Worm (Caenorhabditis elegans): ENCODE results near the gene pmk-1.

The pmk-1 gene

DNA sequence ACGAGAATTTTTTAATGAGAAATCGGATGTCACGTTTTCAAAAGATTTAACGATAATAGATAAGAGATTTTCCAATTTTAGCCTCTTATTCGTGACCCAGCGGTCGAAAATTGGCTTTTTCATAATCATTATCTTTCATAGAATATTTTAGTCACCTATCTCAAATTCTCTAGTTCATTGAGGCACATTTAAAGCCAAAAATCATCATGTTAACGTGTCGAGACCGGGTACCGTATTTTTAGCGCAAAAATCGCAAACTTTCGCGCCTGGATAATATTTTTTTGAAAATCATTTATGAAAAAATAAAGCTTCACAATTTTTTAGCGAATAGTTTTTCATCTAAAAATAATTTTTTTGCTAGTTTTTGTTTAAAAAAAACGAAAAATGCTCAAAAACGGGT is 17.4 kb downstream of the pmk-1 start, which contains the start of gene B0218.7:
Gene B0218.7 (minus strand): TSS at position 101 of the 400 bp plus-strand sequence.
- TF ChIP-seq blmp-1 (tag; optimal IDR thresholded peaks at IDR 0.05; ENCODE audit: insufficient read depth), result no peak

DNA sequence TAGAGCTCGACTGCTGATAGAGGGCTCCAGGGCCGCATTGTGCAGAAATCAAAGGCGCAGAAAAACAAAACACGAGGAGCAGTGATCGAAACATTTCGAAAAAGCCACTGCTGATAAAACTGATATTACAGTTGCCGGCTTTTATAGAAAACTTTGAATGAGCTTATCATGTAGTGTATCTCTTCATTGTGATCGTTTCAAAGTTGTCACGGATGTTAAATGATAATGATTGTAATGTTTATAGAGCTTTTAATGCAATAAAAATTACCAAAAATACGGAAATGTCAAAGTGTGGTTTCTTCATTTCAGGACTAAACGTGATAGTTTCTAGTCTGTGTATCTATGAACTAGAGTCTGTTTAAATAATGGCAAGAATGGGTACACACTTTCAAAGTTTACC is 20.1 kb downstream of the pmk-1 start, which contains the start of gene clec-52:
Gene clec-52 (minus strand): TSS at position 101 of the 400 bp plus-strand sequence.
- TF ChIP-seq zag-1 (tag; optimal IDR thresholded peaks at IDR 0.05) (no peak), lin-11 (tag; optimal IDR thresholded peaks at IDR 0.05) (no peak), elt-1 (tag; optimal IDR thresholded peaks at IDR 0.05) (no peak), ceh-82 (tag; optimal IDR thresholded peaks at IDR 0.05) (no peak), snpc-4 (tag; optimal IDR thresholded peaks at IDR 0.05) (no peak), sma-3 (GFP tag; optimal IDR thresholded peaks at IDR 0.05) (no peak), lin-13 (GFP tag; optimal IDR thresholded peaks at IDR 0.05) (no peak), mab-5 (tag; optimal IDR thresholded peaks at IDR 0.05) (no peak), ama-1 (optimal IDR thresholded peaks at IDR 0.05) (no peak)

ce11 chrIV:8169674-8170073 is 21.1 kb downstream of the pmk-1 start, which contains the start of gene C07G1.15:
Gene C07G1.15, plus strand, starts transcription at chrIV:8169974.
- no peak for TF ChIP-seq ztf-4 (tag; optimal IDR thresholded peaks at IDR 0.05)
- TF ChIP-seq zag-1 (tag; optimal IDR thresholded peaks at IDR 0.05), result no peak
- TF ChIP-seq unc-55 (GFP tag; optimal IDR thresholded peaks at IDR 0.05), result no peak
- TF ChIP-seq R02D3.7 (tag; optimal IDR thresholded peaks at IDR 0.05), result no peak
- no peak for TF ChIP-seq blmp-1 (tag; optimal IDR thresholded peaks at IDR 0.05; ENCODE audit: insufficient read depth)
- TF ChIP-seq lin-11 (tag; optimal IDR thresholded peaks at IDR 0.05), result no peak
- TF ChIP-seq nhr-129 (tag; optimal IDR thresholded peaks at IDR 0.05), result no peak
- TF ChIP-seq gmeb-1 (tag; optimal IDR thresholded peaks at IDR 0.05), result no peak
- TF ChIP-seq fos-1 (tag; optimal IDR thresholded peaks at IDR 0.05), result no peak
- no peak for TF ChIP-seq nhr-12 (tag; optimal IDR thresholded peaks at IDR 0.05)
- TF ChIP-seq mab-5 (tag; optimal IDR thresholded peaks at IDR 0.05), result no peak
- no peak for TF ChIP-seq ceh-82 (tag; optimal IDR thresholded peaks at IDR 0.05)
- no peak for TF ChIP-seq ztf-11 (tag; optimal IDR thresholded peaks at IDR 0.05)
- TF ChIP-seq lin-39 (tag; optimal IDR thresholded peaks at IDR 0.05), result no peak
- no peak for TF ChIP-seq alr-1 (tag; optimal IDR thresholded peaks at IDR 0.05)
- no peak for TF ChIP-seq nhr-237 (tag; optimal IDR thresholded peaks at IDR 0.05)
- TF ChIP-seq nhr-25 (tag; optimal IDR thresholded peaks at IDR 0.05), result no peak

- TF ChIP-seq F13H6.1 (tag; optimal IDR thresholded peaks at IDR 0.05) (peak; percentile 51), ceh-16 (tag; optimal IDR thresholded peaks at IDR 0.05) (no peak), ztf-4 (tag; optimal IDR thresholded peaks at IDR 0.05) (no peak), sma-9 (GFP tag; optimal IDR thresholded peaks at IDR 0.05) (peak; percentile 19), sma-9 (tag; optimal IDR thresholded peaks at IDR 0.05) (no peak), sma-3 (GFP tag; optimal IDR thresholded peaks at IDR 0.05) (peak; percentile 17), sem-4 (tag; optimal IDR thresholded peaks at IDR 0.05) (peak; percentile 11), dmd-4 (tag; optimal IDR thresholded peaks at IDR 0.05) (no peak), ZK546.5 (tag; optimal IDR thresholded peaks at IDR 0.05) (no peak), nhr-23 (tag; optimal IDR thresholded peaks at IDR 0.05) (no peak), aly-2 (tag; optimal IDR thresholded peaks at IDR 0.05) (no peak), lin-11 (tag; optimal IDR thresholded peaks at IDR 0.05) (no peak), zag-1 (tag; optimal IDR thresholded peaks at IDR 0.05) (no peak), fos-1 (tag; optimal IDR thresholded peaks at IDR 0.05) (peak; percentile 31), blmp-1 (tag; optimal IDR thresholded peaks at IDR 0.05; ENCODE audit: insufficient read depth) (peak; percentile 20), elt-1 (tag; optimal IDR thresholded peaks at IDR 0.05) (no peak), egl-27 (tag; optimal IDR thresholded peaks at IDR 0.05) (peak; percentile 33), elt-3 (tag; optimal IDR thresholded peaks at IDR 0.05) (no peak), nhr-10 (tag; optimal IDR thresholded peaks at IDR 0.05) (no peak), nhr-6 (tag; optimal IDR thresholded peaks at IDR 0.05) (no peak), ztf-11 (tag; optimal IDR thresholded peaks at IDR 0.05) (no peak), nhr-21 (tag; optimal IDR thresholded peaks at IDR 0.05) (peak; percentile 19), ama-1 (optimal IDR thresholded peaks at IDR 0.05) (no peak), peb-1 (tag; optimal IDR thresholded peaks at IDR 0.05) (no peak)
Measured at ce11 chrIV:8170264-8170663, 21.7 kb downstream of the pmk-1 start.

ce11 chrIV:8171376-8171775 is 22.8 kb downstream of the pmk-1 start:
- TF ChIP-seq unc-62 (GFP tag; optimal IDR thresholded peaks at IDR 0.05), result no peak
- TF ChIP-seq nhr-25 (tag; optimal IDR thresholded peaks at IDR 0.05), result peak; percentile 43

Measured in whole organism, L2 larva.